Worm (Caenorhabditis elegans) whole organism, L2 larva: ENCODE measurements around the gene Y43C5B.3.

Source experiments
- C34F6.9 ChIP-seq: fragments of 150-350 bp; optimal IDR thresholded peaks from 2 replicates; lab custom pipeline; 2014; ENCODE audit warnings: missing biosample characterization, missing genetic modification characterization
- F13H6.1 ChIP-seq: sonication (generic microtip); optimal IDR thresholded peaks from 2 replicates; lab custom pipeline; 2016; ENCODE audit warnings: missing genetic modification characterization, missing compliant biosample characterization
- R02D3.7 ChIP-seq: fragments of 150-350 bp; optimal IDR thresholded peaks from 2 replicates; lab custom pipeline; 2014; ENCODE audit warnings: missing biosample characterization, missing genetic modification characterization
- Y55F3AM.14 ChIP-seq: fragments of 200-800 bp; sonication (Bioruptor generic); optimal IDR thresholded peaks from 2 replicates; lab custom pipeline; 2018; ENCODE audit warnings: mild to moderate bottlenecking, missing genetic modification characterization, missing compliant biosample characterization
- ZK546.5 ChIP-seq: sonication (generic microtip); optimal IDR thresholded peaks from 2 replicates; lab custom pipeline; 2017; ENCODE audit warnings: missing biosample characterization, missing genetic modification characterization
- alr-1 ChIP-seq: fragments of 150-350 bp; optimal IDR thresholded peaks from 2 replicates; lab custom pipeline; 2014; ENCODE audit warnings: missing biosample characterization, missing genetic modification characterization
- aly-2 ChIP-seq: fragments of 150-350 bp; optimal IDR thresholded peaks from 2 replicates; lab custom pipeline; 2014; ENCODE audit warnings: missing biosample characterization, missing genetic modification characterization
- ama-1 ChIP-seq: fragments of 150-350 bp; optimal IDR thresholded peaks from 2 replicates; lab custom pipeline; 2018; ENCODE audit warnings: inconsistent platforms
- blmp-1 ChIP-seq: sonication (generic microtip); optimal IDR thresholded peaks from 2 replicates; lab custom pipeline; 2017; ENCODE audit warnings: missing genetic modification characterization, mild to moderate bottlenecking, missing compliant biosample characterization, antibody characterized with exemption, moderate library complexity; ENCODE audit not compliant: insufficient read depth
- ceh-16 ChIP-seq: fragments of 150-350 bp; optimal IDR thresholded peaks from 2 replicates; lab custom pipeline; 2014; ENCODE audit warnings: missing biosample characterization, missing genetic modification characterization
- ceh-82 ChIP-seq: fragments of 150-350 bp; optimal IDR thresholded peaks from 2 replicates; lab custom pipeline; 2014; ENCODE audit warnings: missing biosample characterization, missing genetic modification characterization
- crh-2 ChIP-seq: sonication (generic microtip); optimal IDR thresholded peaks from 2 replicates; lab custom pipeline; 2017; ENCODE audit warnings: missing biosample characterization, missing genetic modification characterization
- dmd-4 ChIP-seq: sonication (generic microtip); optimal IDR thresholded peaks from 2 replicates; lab custom pipeline; 2017; ENCODE audit warnings: missing biosample characterization, missing genetic modification characterization
- egl-27 ChIP-seq: sonication (generic microtip); optimal IDR thresholded peaks from 3 replicates; lab custom pipeline; 2017; ENCODE audit warnings: missing biosample characterization, missing genetic modification reagents, missing genetic modification characterization
- elt-1 ChIP-seq: fragments of 150-350 bp; optimal IDR thresholded peaks from 2 replicates; lab custom pipeline; 2014; ENCODE audit warnings: missing biosample characterization, missing genetic modification characterization
- elt-3 ChIP-seq: sonication (generic microtip); optimal IDR thresholded peaks from 2 replicates; lab custom pipeline; 2017; ENCODE audit warnings: missing biosample characterization, missing genetic modification characterization
- fos-1 ChIP-seq: fragments of 150-350 bp; optimal IDR thresholded peaks from 2 replicates; lab custom pipeline; 2014; ENCODE audit warnings: missing biosample characterization, missing genetic modification characterization
- gmeb-1 ChIP-seq: fragments of 150-350 bp; optimal IDR thresholded peaks from 2 replicates; lab custom pipeline; 2014; ENCODE audit warnings: missing biosample characterization, missing genetic modification characterization
- lin-11 ChIP-seq: fragments of 150-350 bp; sonication (generic microtip); optimal IDR thresholded peaks from 2 replicates; lab custom pipeline; 2014; ENCODE audit warnings: missing biosample characterization, missing genetic modification characterization, inconsistent platforms, mixed read lengths
- lin-13 ChIP-seq: fragments of 150-350 bp; optimal IDR thresholded peaks from 2 replicates; lab custom pipeline; 2014; ENCODE audit warnings: missing biosample characterization, missing genetic modification reagents, missing genetic modification characterization
- lsy-2 ChIP-seq, 2 experiments: fragments of 150-350 bp in 1 of 2; sonication (generic microtip) in 1 of 2; optimal IDR thresholded peaks; 2 replicates each; lab custom pipeline; 2014 to 2017; ENCODE audit warnings: missing biosample characterization in 2 of 2, missing genetic modification characterization in 2 of 2
- mab-5 ChIP-seq: fragments of 150-350 bp; optimal IDR thresholded peaks from 2 replicates; lab custom pipeline; 2014; ENCODE audit warnings: missing biosample characterization, missing genetic modification characterization
- mbf-1 ChIP-seq: sonication (generic microtip); optimal IDR thresholded peaks from 2 replicates; lab custom pipeline; 2017; ENCODE audit warnings: missing biosample characterization, missing genetic modification characterization
- nhr-10 ChIP-seq: sonication (generic microtip); optimal IDR thresholded peaks from 2 replicates; lab custom pipeline; 2017; ENCODE audit warnings: missing biosample characterization, missing genetic modification characterization
- nhr-11 ChIP-seq: fragments of 150-350 bp; optimal IDR thresholded peaks from 2 replicates; lab custom pipeline; 2014; ENCODE audit warnings: missing biosample characterization, missing genetic modification characterization
- nhr-12 ChIP-seq: fragments of 150-350 bp; optimal IDR thresholded peaks from 2 replicates; lab custom pipeline; 2014; ENCODE audit warnings: missing biosample characterization, missing genetic modification characterization
- nhr-129 ChIP-seq: fragments of 150-350 bp; optimal IDR thresholded peaks from 2 replicates; lab custom pipeline; 2014; ENCODE audit warnings: missing biosample characterization, missing genetic modification characterization
- nhr-21 ChIP-seq: fragments of 150-350 bp; optimal IDR thresholded peaks from 2 replicates; lab custom pipeline; 2014; ENCODE audit warnings: missing biosample characterization, missing genetic modification characterization
- nhr-23 ChIP-seq: fragments of 150-350 bp; optimal IDR thresholded peaks from 2 replicates; lab custom pipeline; 2014; ENCODE audit warnings: missing biosample characterization, missing genetic modification reagents, missing genetic modification characterization
- nhr-237 ChIP-seq: fragments of 150-350 bp; optimal IDR thresholded peaks from 2 replicates; lab custom pipeline; 2014; ENCODE audit warnings: missing biosample characterization, missing genetic modification characterization
- nhr-25 ChIP-seq: fragments of 150-350 bp; sonication (generic microtip); optimal IDR thresholded peaks from 3 replicates; lab custom pipeline; 2014; ENCODE audit warnings: missing biosample characterization, missing genetic modification characterization
- nhr-6 ChIP-seq: fragments of 150-350 bp; optimal IDR thresholded peaks from 2 replicates; lab custom pipeline; 2014; ENCODE audit warnings: missing biosample characterization, missing genetic modification characterization
- nhr-77 ChIP-seq: fragments of 150-350 bp; optimal IDR thresholded peaks from 2 replicates; lab custom pipeline; 2014; ENCODE audit warnings: missing biosample characterization, missing genetic modification characterization
- sem-4 ChIP-seq: fragments of 150-350 bp; optimal IDR thresholded peaks from 2 replicates; lab custom pipeline; 2014; ENCODE audit warnings: missing biosample characterization, missing genetic modification reagents, missing genetic modification characterization
- skn-1 ChIP-seq: sonication (generic microtip); optimal IDR thresholded peaks from 2 replicates; lab custom pipeline; 2017; ENCODE audit warnings: missing biosample characterization, missing genetic modification characterization
- sma-3 ChIP-seq: sonication (generic microtip); optimal IDR thresholded peaks from 2 replicates; lab custom pipeline; 2016; ENCODE audit warnings: missing genetic modification reagents, missing genetic modification characterization, missing compliant biosample characterization
- sma-9 ChIP-seq, 2 experiments: fragments of 150-350 bp in 1 of 2; sonication (generic microtip) in 1 of 2; optimal IDR thresholded peaks; 2 replicates each; lab custom pipeline; 2014 to 2016; ENCODE audit warnings: missing genetic modification characterization in 2 of 2, mild to moderate bottlenecking in 1 of 2, missing biosample characterization in 1 of 2, missing compliant biosample characterization in 1 of 2, missing genetic modification reagents in 1 of 2, moderate library complexity in 1 of 2
- snpc-4 ChIP-seq: fragments of 150-350 bp; optimal IDR thresholded peaks from 2 replicates; lab custom pipeline; 2014; ENCODE audit warnings: missing biosample characterization, missing genetic modification characterization
- unc-39 ChIP-seq: fragments of 150-350 bp; optimal IDR thresholded peaks from 2 replicates; lab custom pipeline; 2014; ENCODE audit warnings: missing biosample characterization, missing genetic modification characterization
- unc-55 ChIP-seq: fragments of 150-350 bp; sonication (generic microtip); optimal IDR thresholded peaks from 3 replicates; lab custom pipeline; 2014; ENCODE audit warnings: missing biosample characterization, missing genetic modification reagents, missing genetic modification characterization
- unc-62 ChIP-seq: fragments of 150-350 bp; optimal IDR thresholded peaks from 2 replicates; lab custom pipeline; 2014; ENCODE audit warnings: missing biosample characterization, missing genetic modification reagents, missing genetic modification characterization
- zag-1 ChIP-seq: fragments of 150-350 bp; optimal IDR thresholded peaks from 2 replicates; lab custom pipeline; 2014; ENCODE audit warnings: missing biosample characterization, missing genetic modification characterization
- ztf-4 ChIP-seq: fragments of 150-350 bp; optimal IDR thresholded peaks from 2 replicates; lab custom pipeline; 2014; ENCODE audit warnings: missing biosample characterization, missing genetic modification characterization

Gene Y43C5B.3

DNA sequence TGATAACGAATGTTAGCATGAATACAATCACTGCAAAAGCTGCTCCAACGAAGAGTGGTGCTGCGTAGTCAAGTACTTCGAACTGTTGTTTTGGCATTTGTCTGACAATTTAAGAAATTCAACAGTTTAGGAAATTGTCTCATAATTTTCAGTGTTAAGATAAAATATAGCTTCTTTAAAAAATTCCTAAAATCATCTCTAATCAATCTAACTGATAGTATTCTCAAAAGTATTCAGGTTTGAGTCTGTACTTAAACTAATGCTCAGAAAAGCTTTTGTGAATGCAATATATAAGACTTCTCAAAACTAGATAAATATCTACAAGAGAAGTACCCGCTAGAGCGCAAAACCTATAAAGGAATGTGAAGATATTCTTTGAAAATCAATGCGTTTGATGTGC lies 44.5 kb downstream of the Y43C5B.3 start, which contains the start of gene R10H10.4:
R10H10.4 (minus strand) TSS at position 101 of the 400 bp plus-strand sequence.
- TF ChIP-seq elt-3 (tag; lab: Kevin White, UChicago) (no peak), nhr-237 (no peak), lin-11 (tag; lab: Kevin White, UChicago) (no peak), zag-1 (no peak), ama-1 (no peak), unc-55 (GFP tag; lab: Kevin White, UChicago) (no peak), Y55F3AM.14 (GFP tag; lab: Kevin White, UChicago) (no peak), egl-27 (tag; lab: Kevin White, UChicago) (no peak), lin-13 (no peak), fos-1 (tag; lab: Kevin White, UChicago) (no peak), sma-3 (no peak), elt-1 (tag; lab: Kevin White, UChicago) (no peak), R02D3.7 (tag; lab: Kevin White, UChicago) (no peak), alr-1 (no peak), nhr-77 (tag; lab: Kevin White, UChicago) (no peak), ztf-4 (no peak)

DNA sequence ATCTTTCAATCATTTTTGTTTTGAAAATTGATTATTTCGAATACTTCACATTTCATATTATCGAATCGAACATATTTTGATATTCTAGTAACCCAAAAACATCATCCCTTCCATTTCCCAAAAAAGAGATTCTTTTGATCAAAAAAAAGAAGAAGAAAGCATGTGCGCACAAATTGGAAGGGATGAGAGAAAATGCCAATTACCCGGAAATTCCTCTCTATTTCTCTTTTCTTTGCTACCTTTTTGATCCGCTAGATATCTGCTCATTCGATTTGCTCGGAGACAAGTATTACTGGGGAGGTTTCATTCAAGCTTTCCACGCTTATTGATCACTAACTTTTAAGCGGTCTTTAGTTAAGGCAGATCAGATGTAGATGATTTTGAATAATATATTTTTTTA lies 46.4 kb downstream of the Y43C5B.3 start:
- TF ChIP-seq lsy-2 (tag; optimal IDR thresholded peaks at IDR 0.05; lab: Kevin White, UChicago), result no peak
- TF ChIP-seq C34F6.9 (tag; lab: Kevin White, UChicago), result peak; percentile 3

DNA sequence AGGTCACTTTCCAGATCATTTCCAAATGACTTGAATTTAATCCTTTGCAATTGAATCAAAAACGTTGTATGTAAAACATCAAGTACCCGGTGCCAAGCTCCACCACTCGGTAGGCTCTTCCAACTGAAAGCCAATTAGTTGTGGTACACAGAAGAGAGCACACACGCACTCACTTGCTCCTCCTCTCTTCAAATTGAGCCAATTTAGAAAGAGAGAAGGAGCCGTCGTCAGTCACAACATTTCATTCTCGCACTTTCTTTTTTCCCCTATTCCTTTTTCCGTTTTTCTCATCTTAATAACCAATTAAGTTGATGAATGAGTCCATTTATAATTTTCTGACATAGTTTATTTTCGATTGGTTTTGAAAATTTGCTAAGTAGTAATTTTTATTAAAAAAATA lies 47.9 kb downstream of the Y43C5B.3 start:
- TF ChIP-seq alr-1 (no peak), nhr-23 (tag; lab: Kevin White, UChicago) (no peak), nhr-10 (tag; lab: Kevin White, UChicago) (no peak), C34F6.9 (tag; lab: Kevin White, UChicago) (peak; percentile 15), nhr-12 (no peak), sem-4 (peak; percentile 36), dmd-4 (no peak), sma-9 (GFP tag; optimal IDR thresholded peaks at IDR 0.05; lab: Kevin White, UChicago) (peak; percentile 13), sma-9 (tag; optimal IDR thresholded peaks at IDR 0.05; lab: Kevin White, UChicago) (no peak), lsy-2 (tag; optimal IDR thresholded peaks at IDR 0.05; lab: Kevin White, UChicago) (peak in 1 of 2 experiments; percentile 6), unc-55 (GFP tag; lab: Kevin White, UChicago) (no peak), skn-1 (tag; lab: Kevin White, UChicago) (no peak), mbf-1 (no peak)

DNA sequence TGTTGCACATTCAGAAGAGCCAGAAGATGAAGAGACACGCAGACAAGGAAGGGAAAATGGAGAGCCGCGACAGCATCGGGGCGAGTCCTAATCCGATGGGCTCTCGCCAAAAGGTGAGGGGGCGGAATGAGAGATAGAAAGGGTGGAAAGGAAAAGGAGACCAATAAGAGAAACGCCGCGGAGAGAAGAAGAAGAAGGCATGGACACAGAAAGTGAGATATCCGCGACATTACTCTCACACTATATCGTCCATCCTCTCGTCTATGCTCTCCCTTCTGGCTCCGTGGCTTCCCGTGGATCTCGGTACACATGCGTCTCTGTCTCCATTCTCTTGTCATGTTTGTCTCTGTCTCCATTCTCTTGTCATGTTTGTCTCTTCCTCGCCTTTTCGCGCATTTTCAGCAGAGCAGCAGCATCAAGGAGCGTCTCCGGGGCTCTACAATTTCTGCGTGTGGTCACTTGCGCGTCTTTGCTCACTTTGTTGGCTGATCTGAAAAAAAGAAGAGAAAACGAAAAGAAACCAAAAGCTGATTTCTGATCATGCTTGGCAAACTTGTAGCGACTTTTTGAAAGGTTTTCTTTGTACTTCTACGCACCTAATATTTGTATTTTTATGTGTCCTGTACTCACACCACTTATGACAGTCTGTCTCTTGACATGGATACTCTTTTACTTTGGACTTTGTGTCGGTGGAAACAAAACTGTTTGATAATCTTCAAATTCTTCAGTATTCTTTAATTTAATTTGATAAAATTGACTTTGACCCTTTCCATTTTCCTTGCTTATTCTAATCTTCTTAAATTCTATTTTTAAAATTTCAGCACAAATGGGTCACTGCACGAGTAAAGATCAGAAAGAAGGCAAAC lies 53.0 kb downstream of the Y43C5B.3 start, which contains the start of gene gpa-7:
gpa-7 (plus strand) TSS at position 816 of the 866 bp plus-strand sequence.
- no peak for TF ChIP-seq skn-1 (tag; lab: Kevin White, UChicago)
- peak; percentile 25 to 62 for TF ChIP-seq lsy-2 (tag; optimal IDR thresholded peaks at IDR 0.05; lab: Kevin White, UChicago)
- TF ChIP-seq nhr-21 (tag; lab: Kevin White, UChicago), result peak; percentile 22
- no peak for TF ChIP-seq nhr-77 (tag; lab: Kevin White, UChicago)
- peak; percentile 56 for TF ChIP-seq nhr-6 (tag; lab: Kevin White, UChicago)
- TF ChIP-seq mab-5 (tag; lab: Kevin White, UChicago), result no peak
- TF ChIP-seq alr-1, result no peak
- TF ChIP-seq crh-2 (tag; lab: Kevin White, UChicago), result peak; percentile 59
- peak; percentile 91 for TF ChIP-seq F13H6.1 (tag; lab: Kevin White, UChicago)
- peak; percentile 27 for TF ChIP-seq fos-1 (tag; lab: Kevin White, UChicago)
- TF ChIP-seq elt-1 (tag; lab: Kevin White, UChicago), result no peak
- TF ChIP-seq nhr-129 (tag; lab: Kevin White, UChicago), result peak; percentile 78
- TF ChIP-seq lin-11 (tag; lab: Kevin White, UChicago), result peak; percentile 69
- TF ChIP-seq nhr-10 (tag; lab: Kevin White, UChicago), result no peak
- TF ChIP-seq nhr-25 (tag; lab: Kevin White, UChicago), result no peak
- TF ChIP-seq aly-2, result no peak
- TF ChIP-seq unc-39 (tag; lab: Kevin White, UChicago), result no peak
- TF ChIP-seq ceh-82, result no peak
- TF ChIP-seq unc-55 (GFP tag; lab: Kevin White, UChicago), result peak; percentile 67
- TF ChIP-seq elt-3 (tag; lab: Kevin White, UChicago), result no peak
- TF ChIP-seq ama-1, result no peak
- no peak for TF ChIP-seq ZK546.5 (tag; lab: Kevin White, UChicago)
- TF ChIP-seq nhr-11 (tag; lab: Kevin White, UChicago), result no peak
- peak; percentile 18 for TF ChIP-seq ztf-4
- TF ChIP-seq ceh-16, result no peak
- no peak for TF ChIP-seq sma-3
- peak; percentile 52 for TF ChIP-seq sem-4
- TF ChIP-seq blmp-1 (tag; lab: Kevin White, UChicago), result no peak
- TF ChIP-seq snpc-4 (tag; lab: Kevin White, UChicago), result peak; percentile 38
- TF ChIP-seq dmd-4, result no peak
- TF ChIP-seq gmeb-1 (tag; lab: Kevin White, UChicago), result no peak
- TF ChIP-seq lin-13, result peak; percentile 28
- no peak for TF ChIP-seq unc-62 (GFP tag; lab: Kevin White, UChicago)
- TF ChIP-seq nhr-12, result no peak
- no peak for TF ChIP-seq mbf-1
- no peak for TF ChIP-seq R02D3.7 (tag; lab: Kevin White, UChicago)
- no peak for TF ChIP-seq nhr-237
- TF ChIP-seq Y55F3AM.14 (GFP tag; lab: Kevin White, UChicago), result peak; percentile 22
